Worm (Caenorhabditis elegans) whole organism, L4 larva: ENCODE data around the gene ZK1248.5.

Experiments used
- egl-27 ChIP-seq: sonication (generic microtip); optimal IDR thresholded peaks from 3 replicates; lab custom pipeline; 2017; ENCODE audit warnings: missing biosample characterization, missing genetic modification reagents, missing genetic modification characterization
- jun-1 ChIP-seq: fragments of 150-350 bp; optimal IDR thresholded peaks from 2 replicates; lab custom pipeline; 2014; ENCODE audit warnings: missing biosample characterization, missing genetic modification reagents, missing genetic modification characterization

DNA sequence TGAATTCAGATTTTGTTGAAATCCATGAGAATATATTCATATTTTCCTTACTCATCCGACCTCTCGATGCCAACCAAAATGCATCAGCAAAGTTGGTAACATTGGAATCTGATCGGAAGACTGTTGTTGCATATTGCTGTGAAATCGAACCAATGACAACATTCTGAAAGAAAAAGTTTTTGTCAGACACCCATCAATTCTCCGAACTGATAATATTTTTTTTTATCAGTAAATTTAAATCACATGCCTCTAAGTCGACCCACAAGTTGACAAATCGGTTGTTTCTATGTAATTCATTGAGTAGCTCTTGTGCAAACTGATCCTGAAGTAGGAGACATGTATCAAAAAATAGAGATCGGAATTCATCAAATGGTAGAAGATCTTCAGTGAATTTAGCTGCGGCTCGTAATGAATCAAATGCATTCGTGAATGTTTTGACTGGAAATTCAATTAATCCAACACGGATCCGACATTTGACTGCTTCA is 19.7 kb downstream of the ZK1248.5 start, which contains the start of gene col-74:
- TF ChIP-seq jun-1 (no peak), egl-27 (tag; lab: Kevin White, UChicago) (no peak)
